Fruit fly (Drosophila melanogaster): Measurements from ENCODE around the gene CG44838.

DNA sequence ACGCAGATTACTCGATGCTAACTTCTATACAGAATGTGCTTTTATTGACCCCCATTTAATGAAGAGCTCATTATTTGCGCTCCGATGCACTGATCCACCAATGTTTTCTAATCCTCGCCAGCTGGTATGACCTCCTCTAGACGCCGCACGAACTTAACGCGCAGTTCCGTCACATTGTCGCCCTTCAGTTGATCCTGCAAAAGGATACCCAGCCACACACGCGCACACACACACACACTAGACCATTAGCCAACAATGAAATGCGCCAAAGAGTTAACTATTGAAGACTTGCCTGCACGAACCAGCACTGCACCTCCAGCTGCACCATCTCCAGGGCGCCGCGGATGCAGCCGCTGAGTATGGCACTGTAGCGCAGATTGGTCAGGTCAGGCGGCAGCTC lies 22.0 kb upstream of the CG44838 start:
- no peak for TF ChIP-seq pan (optimal IDR thresholded peaks at IDR 0.05)
- TF ChIP-seq psq (optimal IDR thresholded peaks at IDR 0.05): no peak
- no peak for TF ChIP-seq EcR (GFP tag; optimal IDR thresholded peaks at IDR 0.05)
